Worm (Caenorhabditis elegans): ENCODE data around the gene C16A11.7.
A peak's percentile ranks its signal among the peaks of the same experiment; 100 is the strongest.

The C16A11.7 gene

DNA sequence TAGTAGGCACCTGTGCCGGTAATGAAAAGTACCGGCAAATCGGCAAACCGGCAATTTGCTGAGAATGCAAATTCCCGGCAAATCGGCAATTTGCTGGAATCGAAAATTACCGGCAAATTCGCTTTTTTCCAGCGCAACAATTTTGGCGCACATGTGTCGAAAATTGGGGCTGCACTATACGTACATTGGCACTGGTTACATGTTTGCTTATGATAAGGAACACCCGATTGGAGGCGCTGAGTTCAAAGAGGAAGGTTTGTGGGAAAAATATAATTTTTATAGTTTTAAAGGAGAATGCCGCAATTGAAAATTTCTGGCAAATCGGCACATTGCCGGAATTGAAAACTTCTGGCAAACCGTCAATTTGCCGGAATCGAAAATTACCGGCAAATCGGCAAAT is 40.5 kb upstream of the C16A11.7 start:
- TF ChIP-seq nhr-28 (tag; optimal IDR thresholded peaks at IDR 0.05) (no peak), nhr-237 (tag; optimal IDR thresholded peaks at IDR 0.05) (no peak), ceh-82 (tag; optimal IDR thresholded peaks at IDR 0.05) (no peak), zag-1 (tag; optimal IDR thresholded peaks at IDR 0.05) (no peak), mml-1 (tag; optimal IDR thresholded peaks at IDR 0.05) (no peak), elt-2 (tag; optimal IDR thresholded peaks at IDR 0.05) (peak; percentile 53), ZK546.5 (tag; optimal IDR thresholded peaks at IDR 0.05) (no peak), fkh-2 (tag; optimal IDR thresholded peaks at IDR 0.05) (no peak)

DNA sequence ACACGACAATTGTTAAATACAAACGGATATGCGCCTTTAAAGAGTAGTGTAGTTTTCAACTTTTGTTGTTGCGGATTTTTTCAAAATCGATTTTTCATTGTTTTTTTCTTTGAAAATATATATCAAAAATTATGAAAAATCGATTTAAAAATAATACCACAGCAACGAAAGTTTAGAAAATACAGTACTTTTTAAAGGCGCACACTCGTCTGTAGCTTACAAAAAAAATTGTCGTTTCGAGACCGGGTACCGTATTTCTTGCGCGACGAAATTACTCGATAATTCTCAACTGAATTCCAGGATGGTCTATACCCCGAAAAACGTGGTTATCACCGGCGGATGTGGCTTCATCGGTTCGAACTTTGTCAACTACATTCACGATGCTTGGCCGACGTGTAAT is 38.0 kb upstream of the C16A11.7 start, which contains the start of gene rml-4:
Gene rml-4 (plus strand): TSS at position 301 of the 400 bp plus-strand sequence.
- TF ChIP-seq fos-1 (tag; optimal IDR thresholded peaks at IDR 0.05) (no peak), nhr-23 (tag; optimal IDR thresholded peaks at IDR 0.05) (no peak), ztf-11 (tag; optimal IDR thresholded peaks at IDR 0.05) (no peak), R02D3.7 (tag; optimal IDR thresholded peaks at IDR 0.05) (no peak), skn-1 (tag; optimal IDR thresholded peaks at IDR 0.05) (no peak), nhr-11 (tag; optimal IDR thresholded peaks at IDR 0.05) (no peak), hmg-11 (tag; optimal IDR thresholded peaks at IDR 0.05) (no peak), unc-39 (tag; optimal IDR thresholded peaks at IDR 0.05) (no peak), zag-1 (tag; optimal IDR thresholded peaks at IDR 0.05) (no peak), nfya-1 (tag; optimal IDR thresholded peaks at IDR 0.05; ENCODE audit: insufficient read depth) (no peak), lin-15B (tag; optimal IDR thresholded peaks at IDR 0.05) (no peak), elt-3 (tag; optimal IDR thresholded peaks at IDR 0.05) (no peak)

- TF ChIP-seq elt-1 (tag; optimal IDR thresholded peaks at IDR 0.05) (peak; percentile 84), egl-27 (tag; optimal IDR thresholded peaks at IDR 0.05) (no peak), nhr-23 (tag; optimal IDR thresholded peaks at IDR 0.05) (peak; percentile 70), ZK546.5 (tag; optimal IDR thresholded peaks at IDR 0.05) (no peak)
Observed at ce11 chrII:4294189-4294588, 37.4 kb upstream of the C16A11.7 start.

ce11 chrII:4293027-4293522 is 36.3 kb upstream of the C16A11.7 start:
- TF ChIP-seq pha-4 (tag; optimal IDR thresholded peaks at IDR 0.05): peak; percentile 36
- TF ChIP-seq nhr-12 (tag; optimal IDR thresholded peaks at IDR 0.05): no peak

DNA sequence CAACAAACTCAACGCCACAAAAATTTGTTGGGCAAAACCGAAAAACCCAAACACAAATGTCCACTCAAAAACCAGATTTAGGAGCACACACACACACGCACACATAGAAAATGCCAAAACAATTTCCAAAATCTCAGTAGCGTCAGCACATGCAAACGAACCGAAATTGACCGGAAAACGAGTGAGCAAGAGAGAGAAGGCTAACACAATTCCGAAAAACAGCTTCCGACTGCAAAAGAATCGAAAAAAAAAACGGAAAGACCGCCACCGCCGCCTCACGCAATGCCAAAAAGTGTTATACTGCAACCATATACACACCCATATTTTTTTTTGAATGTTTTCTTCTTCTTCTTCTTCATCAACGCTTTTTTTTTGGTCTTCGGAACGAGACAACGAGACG is 35.0 kb upstream of the C16A11.7 start:
- no peak for TF ChIP-seq ama-1 (optimal IDR thresholded peaks at IDR 0.05)
- peak; percentile 37 for TF ChIP-seq fkh-10 (GFP tag; optimal IDR thresholded peaks at IDR 0.05)

- TF ChIP-seq pqm-1 (tag; optimal IDR thresholded peaks at IDR 0.05) (peak; percentile 43), elt-3 (tag; optimal IDR thresholded peaks at IDR 0.05) (no peak), unc-62 (GFP tag; optimal IDR thresholded peaks at IDR 0.05) (no peak), nhr-25 (tag; optimal IDR thresholded peaks at IDR 0.05) (no peak), nhr-23 (tag; optimal IDR thresholded peaks at IDR 0.05) (no peak), aly-2 (tag; optimal IDR thresholded peaks at IDR 0.05) (no peak), elt-2 (tag; optimal IDR thresholded peaks at IDR 0.05) (peak; percentile 48), nhr-12 (tag; optimal IDR thresholded peaks at IDR 0.05) (no peak), lin-15B (tag; optimal IDR thresholded peaks at IDR 0.05) (no peak), pha-4 (tag; optimal IDR thresholded peaks at IDR 0.05) (no peak), egl-27 (tag; optimal IDR thresholded peaks at IDR 0.05) (no peak), elt-1 (tag; optimal IDR thresholded peaks at IDR 0.05) (peak; percentile 24), ceh-28 (tag; optimal IDR thresholded peaks at IDR 0.05) (no peak)
Observed at ce11 chrII:4288572-4288971, 31.8 kb upstream of the C16A11.7 start.

DNA sequence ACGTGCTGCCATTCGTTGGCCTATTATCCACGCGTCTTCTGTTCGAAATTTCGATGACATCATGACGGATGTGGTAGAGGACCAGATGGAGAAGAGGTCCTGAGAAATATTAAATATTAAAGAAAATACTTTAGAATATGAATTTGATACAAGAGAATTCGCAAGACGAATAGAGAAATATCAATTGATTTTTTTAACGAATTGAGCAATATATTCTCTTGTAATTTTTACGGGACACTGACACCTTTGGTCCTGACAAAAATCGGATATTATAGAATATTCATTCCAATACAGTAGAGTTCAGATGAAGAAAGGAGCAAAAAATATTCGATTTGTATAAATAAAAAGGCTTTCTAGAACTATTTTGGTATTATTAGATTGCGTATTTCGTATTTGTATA is 31.4 kb upstream of the C16A11.7 start, which contains the start of gene C01F1.6:
Gene C01F1.6 (minus strand): TSS at position 101 of the 400 bp plus-strand sequence.
- TF ChIP-seq skn-1 (tag; optimal IDR thresholded peaks at IDR 0.05) (no peak), elt-3 (tag; optimal IDR thresholded peaks at IDR 0.05) (no peak), jun-1 (tag; optimal IDR thresholded peaks at IDR 0.05) (no peak), elt-1 (tag; optimal IDR thresholded peaks at IDR 0.05) (no peak)
